Worm (Caenorhabditis elegans): ENCODE measurements around the gene clc-8.

clc-8 gene

DNA sequence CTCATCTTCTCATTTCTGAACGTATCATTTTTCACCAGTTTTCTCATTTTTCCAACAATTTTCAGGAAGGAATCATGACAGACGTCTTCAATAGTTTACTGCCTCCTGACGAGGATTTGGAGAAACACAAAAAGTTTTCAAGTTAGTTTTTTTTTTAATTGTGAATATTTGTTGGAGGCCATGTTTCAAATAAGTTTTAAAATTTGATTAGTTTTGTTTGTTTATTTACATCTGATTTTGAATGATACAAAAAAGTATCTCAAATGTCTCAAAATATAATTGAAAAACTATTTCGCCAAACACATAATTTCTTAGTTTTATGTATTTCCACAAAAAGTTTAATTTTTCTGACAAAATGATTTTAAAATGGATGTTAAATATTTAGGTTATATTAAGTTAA lies 32.7 kb upstream of the clc-8 start, which contains the start of gene ssu-2:
Gene ssu-2 (plus strand): TSS at position 59 of the 400 bp plus-strand sequence.
- no peak for TF ChIP-seq pqm-1 (tag; optimal IDR thresholded peaks at IDR 0.05)
- TF ChIP-seq pha-4 (tag; optimal IDR thresholded peaks at IDR 0.05), result no peak
- TF ChIP-seq daf-12 (tag; optimal IDR thresholded peaks at IDR 0.05), result no peak
- no peak for TF ChIP-seq unc-39 (tag; optimal IDR thresholded peaks at IDR 0.05)
- no peak for TF ChIP-seq nhr-43 (tag; optimal IDR thresholded peaks at IDR 0.05; ENCODE audit: poor library complexity, severe bottlenecking)
- no peak for TF ChIP-seq mml-1 (tag; optimal IDR thresholded peaks at IDR 0.05)
- TF ChIP-seq ZK546.5 (tag; optimal IDR thresholded peaks at IDR 0.05), result no peak
- TF ChIP-seq fkh-10 (GFP tag; optimal IDR thresholded peaks at IDR 0.05), result no peak
- TF ChIP-seq ceh-82 (tag; optimal IDR thresholded peaks at IDR 0.05), result no peak

DNA sequence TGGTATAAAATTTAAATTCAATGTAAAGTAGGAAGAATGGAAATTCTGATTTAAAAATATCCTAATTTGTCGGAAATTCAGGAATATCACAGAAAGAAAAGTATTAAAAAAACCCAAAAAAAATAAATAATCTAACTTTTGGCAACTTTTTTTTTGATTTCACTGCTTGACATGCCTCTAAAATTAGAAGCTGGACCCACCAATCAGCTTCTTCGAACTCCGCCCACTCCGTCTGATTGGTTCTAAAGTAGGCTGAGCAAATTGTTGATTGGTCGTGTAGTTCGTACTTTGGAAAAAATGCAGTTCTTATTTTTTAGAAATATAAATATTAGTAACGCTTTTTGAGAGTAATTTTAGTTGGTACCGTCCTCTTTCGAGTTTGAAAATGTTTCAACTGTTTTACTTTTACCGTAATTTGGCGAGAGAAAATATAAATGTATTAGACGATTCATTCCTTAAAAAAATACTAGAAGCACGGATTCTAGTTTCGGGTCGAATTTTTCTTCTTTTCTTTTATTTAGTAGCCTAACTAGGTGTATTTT lies 28.0 kb upstream of the clc-8 start:
- TF ChIP-seq hmg-11 (tag; optimal IDR thresholded peaks at IDR 0.05) (no peak), egl-27 (tag; optimal IDR thresholded peaks at IDR 0.05) (no peak), mml-1 (tag; optimal IDR thresholded peaks at IDR 0.05) (no peak), elt-1 (tag; optimal IDR thresholded peaks at IDR 0.05) (no peak), nfya-1 (tag; optimal IDR thresholded peaks at IDR 0.05; ENCODE audit: insufficient read depth) (peak; percentile 97)

DNA sequence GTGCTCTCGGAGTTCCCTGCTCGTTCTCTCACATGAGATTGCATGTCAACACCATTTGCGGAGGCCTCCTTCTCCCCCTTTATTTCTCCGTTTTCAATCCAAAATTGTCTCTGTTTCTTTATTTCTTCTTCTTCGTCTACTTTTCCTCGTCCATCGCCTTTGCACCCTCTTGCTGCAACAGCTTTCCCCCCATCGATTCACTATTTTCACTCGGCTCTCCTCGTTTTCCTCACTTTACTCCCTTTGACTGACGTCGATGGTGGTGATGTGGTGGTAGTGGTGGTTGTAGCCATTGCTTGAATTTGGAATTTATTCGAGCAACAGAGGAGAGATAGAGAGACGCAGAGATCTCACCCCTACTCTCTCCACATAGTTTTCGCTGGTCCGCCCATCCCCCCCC lies 22.3 kb upstream of the clc-8 start:
- no peak for TF ChIP-seq eor-1 (tag; optimal IDR thresholded peaks at IDR 0.05)
- TF ChIP-seq ama-1 (optimal IDR thresholded peaks at IDR 0.05), result no peak
- no peak for TF ChIP-seq ZK546.5 (tag; optimal IDR thresholded peaks at IDR 0.05)
- TF ChIP-seq elt-3 (tag; optimal IDR thresholded peaks at IDR 0.05), result no peak
- TF ChIP-seq egl-5 (tag; optimal IDR thresholded peaks at IDR 0.05), result peak; percentile 59
- TF ChIP-seq skn-1 (tag; optimal IDR thresholded peaks at IDR 0.05), result peak; percentile 22
- no peak for TF ChIP-seq snpc-4 (tag; optimal IDR thresholded peaks at IDR 0.05)
- TF ChIP-seq fkh-2 (tag; optimal IDR thresholded peaks at IDR 0.05), result no peak
- TF ChIP-seq unc-39 (tag; optimal IDR thresholded peaks at IDR 0.05), result no peak
- TF ChIP-seq unc-62 (GFP tag; optimal IDR thresholded peaks at IDR 0.05), result peak; percentile 77
- no peak for TF ChIP-seq nhr-43 (tag; optimal IDR thresholded peaks at IDR 0.05; ENCODE audit: poor library complexity, severe bottlenecking)
- no peak for TF ChIP-seq pqm-1 (tag; optimal IDR thresholded peaks at IDR 0.05)
- no peak for TF ChIP-seq tbx-2 (tag; optimal IDR thresholded peaks at IDR 0.05)
- TF ChIP-seq ztf-4 (tag; optimal IDR thresholded peaks at IDR 0.05), result no peak
- no peak for TF ChIP-seq elt-2 (tag; optimal IDR thresholded peaks at IDR 0.05)
- no peak for TF ChIP-seq R02D3.7 (tag; optimal IDR thresholded peaks at IDR 0.05)
- no peak for TF ChIP-seq nhr-28 (tag; optimal IDR thresholded peaks at IDR 0.05)
- TF ChIP-seq nhr-76 (tag; optimal IDR thresholded peaks at IDR 0.05), result no peak
- TF ChIP-seq ceh-28 (tag; optimal IDR thresholded peaks at IDR 0.05), result peak; percentile 33
- TF ChIP-seq lin-39 (tag; optimal IDR thresholded peaks at IDR 0.05), result peak; percentile 78
- TF ChIP-seq fos-1 (tag; optimal IDR thresholded peaks at IDR 0.05), result no peak
- TF ChIP-seq nfya-1 (tag; optimal IDR thresholded peaks at IDR 0.05; ENCODE audit: insufficient read depth), result peak; percentile 80
- TF ChIP-seq elt-1 (tag; optimal IDR thresholded peaks at IDR 0.05), result peak; percentile 39
- TF ChIP-seq nhr-25 (tag; optimal IDR thresholded peaks at IDR 0.05), result no peak
- peak; percentile 83 for TF ChIP-seq fkh-10 (GFP tag; optimal IDR thresholded peaks at IDR 0.05)
- peak; percentile 5 for TF ChIP-seq ceh-82 (tag; optimal IDR thresholded peaks at IDR 0.05)
- no peak for TF ChIP-seq jun-1 (tag; optimal IDR thresholded peaks at IDR 0.05)
- TF ChIP-seq pha-4 (tag; optimal IDR thresholded peaks at IDR 0.05), result no peak
- TF ChIP-seq sea-2 (GFP tag; optimal IDR thresholded peaks at IDR 0.05), result peak; percentile 50
- TF ChIP-seq hmg-11 (tag; optimal IDR thresholded peaks at IDR 0.05), result peak; percentile 93
- no peak for TF ChIP-seq nhr-67 (tag; optimal IDR thresholded peaks at IDR 0.05)
- no peak for TF ChIP-seq aly-2 (tag; optimal IDR thresholded peaks at IDR 0.05)
- no peak for TF ChIP-seq lsy-12 (tag; optimal IDR thresholded peaks at IDR 0.05)
- no peak for TF ChIP-seq zag-1 (tag; optimal IDR thresholded peaks at IDR 0.05)
- peak; percentile 15 for TF ChIP-seq lin-15B (tag; optimal IDR thresholded peaks at IDR 0.05)
- no peak for TF ChIP-seq mml-1 (tag; optimal IDR thresholded peaks at IDR 0.05)
- no peak for TF ChIP-seq ceh-9 (tag; optimal IDR thresholded peaks at IDR 0.05)
- TF ChIP-seq nhr-77 (tag; optimal IDR thresholded peaks at IDR 0.05), result no peak
- no peak for TF ChIP-seq ztf-11 (tag; optimal IDR thresholded peaks at IDR 0.05)
- no peak for TF ChIP-seq ceh-16 (tag; optimal IDR thresholded peaks at IDR 0.05)
- TF ChIP-seq daf-12 (tag; optimal IDR thresholded peaks at IDR 0.05), result no peak

Data from whole organism, L3 larva.